Worm (Caenorhabditis elegans): ENCODE results near the gene ttr-26.

Gene ttr-26

DNA sequence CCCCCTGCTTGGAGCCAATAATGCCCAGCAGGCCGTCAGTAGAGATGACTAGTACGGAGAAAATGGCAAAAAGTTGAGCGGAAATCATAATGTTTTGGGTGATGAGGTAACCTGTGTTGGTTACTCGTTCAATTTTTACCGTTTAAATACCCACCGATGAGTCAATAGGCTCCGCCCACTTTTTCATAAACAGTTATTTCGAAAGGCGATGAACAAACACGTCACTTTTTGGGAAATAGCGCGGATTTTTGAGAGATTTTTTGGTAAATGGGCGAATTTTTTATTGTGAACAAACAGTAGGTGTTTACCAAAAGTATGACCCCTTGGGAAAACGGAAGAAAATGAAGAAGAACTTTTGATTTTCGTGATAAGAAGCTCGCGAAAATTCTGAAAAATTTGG, at the start of gene ttr-26:
Gene ttr-26, minus strand, starts transcription at position 101 of the 400 bp plus-strand sequence.
- TF ChIP-seq ztf-16 (tag; optimal IDR thresholded peaks at IDR 0.05) (no peak), nhr-11 (tag; optimal IDR thresholded peaks at IDR 0.05) (no peak), hlh-6 (tag; optimal IDR thresholded peaks at IDR 0.05) (no peak), ceh-9 (tag; optimal IDR thresholded peaks at IDR 0.05) (no peak), pqm-1 (tag; optimal IDR thresholded peaks at IDR 0.05) (no peak), pat-9 (tag; optimal IDR thresholded peaks at IDR 0.05) (no peak), C08G9.2 (tag; optimal IDR thresholded peaks at IDR 0.05) (no peak), ceh-18 (tag; optimal IDR thresholded peaks at IDR 0.05) (no peak), ttx-3 (tag; optimal IDR thresholded peaks at IDR 0.05) (no peak), ceh-30 (tag; optimal IDR thresholded peaks at IDR 0.05) (no peak), ahr-1 (tag; optimal IDR thresholded peaks at IDR 0.05) (no peak)

DNA sequence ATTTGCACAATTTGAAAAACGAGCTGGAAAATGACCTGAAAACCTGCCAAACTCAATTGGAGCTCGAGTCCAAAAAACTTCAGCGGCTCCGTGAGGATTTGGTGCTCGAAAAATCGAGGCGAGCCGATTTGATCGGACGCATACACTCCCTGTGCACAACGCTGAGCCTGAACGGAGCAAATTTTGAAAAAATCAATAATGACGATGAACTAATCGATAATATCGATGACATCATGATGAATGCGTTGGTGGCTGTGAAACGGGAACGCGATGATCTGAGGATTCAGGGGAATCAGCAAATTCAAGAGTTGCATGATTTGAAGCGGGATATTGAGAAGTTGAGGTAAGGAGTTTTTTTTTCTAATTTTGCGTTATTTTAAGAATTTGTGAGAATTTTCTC, 45.4 kb upstream of the ttr-26 start:
- no peak for TF ChIP-seq pat-9 (tag; optimal IDR thresholded peaks at IDR 0.05)
- TF ChIP-seq ceh-31 (tag; optimal IDR thresholded peaks at IDR 0.05): no peak
- TF ChIP-seq nfya-1 (tag; optimal IDR thresholded peaks at IDR 0.05): no peak
- no peak for TF ChIP-seq hlh-15 (tag; optimal IDR thresholded peaks at IDR 0.05)
- no peak for TF ChIP-seq zip-5 (tag; optimal IDR thresholded peaks at IDR 0.05)
- no peak for TF ChIP-seq ceh-2 (tag; optimal IDR thresholded peaks at IDR 0.05)
- no peak for TF ChIP-seq ref-2 (tag; optimal IDR thresholded peaks at IDR 0.05)
- TF ChIP-seq sox-2 (GFP tag; IDR thresholded peaks at IDR 0.05): no peak
- TF ChIP-seq eyg-1 (tag; optimal IDR thresholded peaks at IDR 0.05): no peak
- no peak for TF ChIP-seq lim-6 (tag; optimal IDR thresholded peaks at IDR 0.05)
- no peak for TF ChIP-seq fkh-10 (GFP tag; optimal IDR thresholded peaks at IDR 0.05)

DNA sequence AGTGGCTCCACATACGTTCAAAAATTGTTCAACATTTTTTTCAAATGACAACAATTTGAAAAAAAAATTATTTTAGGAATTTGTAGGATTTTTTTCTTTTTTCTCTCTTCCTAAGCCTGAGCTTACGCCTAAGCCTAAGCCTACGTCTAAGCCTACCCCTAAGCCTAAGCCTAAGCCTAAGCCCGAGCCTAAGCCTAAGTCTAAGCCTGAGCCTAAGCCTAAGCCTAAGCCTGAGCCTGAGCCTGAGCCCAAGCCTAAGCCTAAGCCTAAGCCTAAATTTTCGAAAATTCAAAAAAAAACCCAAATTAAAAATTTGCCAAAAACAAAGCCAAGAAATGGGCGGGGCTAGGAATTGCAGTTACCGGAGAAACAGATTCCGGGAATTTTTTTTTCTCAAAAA, 37.7 kb upstream of the ttr-26 start:
- TF ChIP-seq dve-1 (tag; optimal IDR thresholded peaks at IDR 0.05) (peak; percentile 16), hlh-13 (GFP tag; optimal IDR thresholded peaks at IDR 0.05) (no peak)

DNA sequence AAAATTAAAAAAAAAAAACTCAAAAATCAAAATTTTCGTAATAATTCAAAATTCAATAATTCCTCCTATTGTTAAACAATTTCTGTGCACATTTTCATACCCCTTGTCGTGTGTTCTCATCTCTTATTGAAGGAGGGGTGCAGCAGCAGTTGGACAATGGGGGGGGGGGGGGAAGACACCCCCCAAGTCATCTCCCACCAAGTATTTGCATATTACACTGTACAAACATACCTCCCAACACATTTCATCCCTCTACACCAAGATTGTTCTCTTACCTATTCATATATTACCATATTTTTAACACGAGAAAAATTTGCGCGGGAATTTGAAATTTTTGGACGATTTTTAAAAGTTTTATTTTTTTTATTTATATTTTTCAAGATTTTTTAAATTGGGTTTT, 36.2 kb upstream of the ttr-26 start:
- TF ChIP-seq pha-2 (tag; optimal IDR thresholded peaks at IDR 0.05): peak; percentile 79
- TF ChIP-seq nhr-11 (tag; optimal IDR thresholded peaks at IDR 0.05): no peak

DNA sequence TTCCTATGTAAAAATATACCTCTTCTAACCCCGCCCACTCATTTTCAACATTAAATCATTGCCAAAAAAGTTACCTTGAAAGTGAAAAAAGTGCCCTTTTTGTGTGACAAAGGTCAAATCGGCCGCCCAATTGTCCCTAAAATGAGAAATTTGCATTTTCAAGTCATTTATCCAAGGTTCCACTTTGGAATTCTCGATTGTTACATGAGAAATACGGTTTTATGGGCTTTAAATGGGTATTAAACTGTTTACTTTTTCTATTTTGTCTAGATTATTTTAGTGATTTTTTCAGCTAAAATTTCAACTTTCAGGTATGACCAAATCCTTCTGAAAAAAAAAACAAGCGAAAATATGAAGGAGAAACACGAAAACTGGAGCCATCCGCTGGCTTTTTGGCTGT, 32.4 kb upstream of the ttr-26 start, which contains the start of gene grdn-1:
Gene grdn-1, plus strand, starts transcription at position 301 of the 400 bp plus-strand sequence.
- TF ChIP-seq hlh-13 (GFP tag; optimal IDR thresholded peaks at IDR 0.05): no peak
- TF ChIP-seq ref-2 (tag; optimal IDR thresholded peaks at IDR 0.05): no peak
- no peak for TF ChIP-seq sox-2 (GFP tag; IDR thresholded peaks at IDR 0.05)
- TF ChIP-seq ceh-24 (tag; optimal IDR thresholded peaks at IDR 0.05): no peak
- no peak for TF ChIP-seq ama-1 (optimal IDR thresholded peaks at IDR 0.05)
- no peak for TF ChIP-seq lim-6 (tag; optimal IDR thresholded peaks at IDR 0.05)
- TF ChIP-seq hlh-15 (tag; optimal IDR thresholded peaks at IDR 0.05): no peak
- no peak for TF ChIP-seq ceh-31 (tag; optimal IDR thresholded peaks at IDR 0.05)
- no peak for TF ChIP-seq hlh-30 (tag; optimal IDR thresholded peaks at IDR 0.05; ENCODE audit: insufficient read depth)
- TF ChIP-seq eyg-1 (tag; optimal IDR thresholded peaks at IDR 0.05): no peak
- no peak for TF ChIP-seq pha-2 (tag; optimal IDR thresholded peaks at IDR 0.05)
- no peak for TF ChIP-seq ets-4 (tag; optimal IDR thresholded peaks at IDR 0.05)
- no peak for TF ChIP-seq lin-11 (tag; optimal IDR thresholded peaks at IDR 0.05)
- TF ChIP-seq K09A11.1 (tag; optimal IDR thresholded peaks at IDR 0.05; ENCODE audit: insufficient read depth): no peak
- TF ChIP-seq ceh-2 (tag; optimal IDR thresholded peaks at IDR 0.05): no peak
- no peak for TF ChIP-seq hlh-6 (tag; optimal IDR thresholded peaks at IDR 0.05)
- no peak for TF ChIP-seq dmd-4 (tag; optimal IDR thresholded peaks at IDR 0.05; ENCODE audit: borderline replicate concordance)
- TF ChIP-seq zip-5 (tag; optimal IDR thresholded peaks at IDR 0.05): no peak
- TF ChIP-seq sox-4 (tag; optimal IDR thresholded peaks at IDR 0.05): no peak
- TF ChIP-seq odd-2 (tag; optimal IDR thresholded peaks at IDR 0.05): no peak

DNA sequence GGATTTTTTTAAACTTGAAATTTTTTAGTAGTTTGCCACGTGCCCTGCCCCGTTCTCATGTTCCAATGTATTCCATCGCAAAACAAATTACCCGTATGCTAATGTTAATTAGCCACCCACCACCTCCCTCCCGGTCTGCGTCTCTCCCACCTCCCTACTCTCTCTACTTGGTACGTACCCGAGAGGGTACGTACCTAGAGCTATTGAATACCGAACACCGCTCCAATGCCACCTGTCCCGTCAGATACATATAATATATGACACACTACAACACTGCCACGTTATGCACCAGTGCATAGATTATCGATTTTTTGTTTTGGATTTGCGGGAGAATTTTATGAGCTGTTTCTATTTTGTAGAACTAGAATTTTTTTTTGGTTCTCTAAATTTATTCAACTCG, 29.5 kb upstream of the ttr-26 start:
- TF ChIP-seq ceh-31 (tag; optimal IDR thresholded peaks at IDR 0.05) (peak; percentile 71), ama-1 (optimal IDR thresholded peaks at IDR 0.05) (no peak), unc-55 (GFP tag; optimal IDR thresholded peaks at IDR 0.05) (peak; percentile 76), fax-1 (tag; optimal IDR thresholded peaks at IDR 0.05) (no peak), pqm-1 (tag; optimal IDR thresholded peaks at IDR 0.05) (no peak), npax-4 (tag; optimal IDR thresholded peaks at IDR 0.05) (no peak), ceh-48 (tag; optimal IDR thresholded peaks at IDR 0.05) (peak; percentile 61), C08G9.2 (tag; optimal IDR thresholded peaks at IDR 0.05) (no peak), ceh-30 (tag; optimal IDR thresholded peaks at IDR 0.05) (no peak), mec-3 (tag; optimal IDR thresholded peaks at IDR 0.05; ENCODE audit: borderline replicate concordance) (no peak), ceh-6 (GFP tag; optimal IDR thresholded peaks at IDR 0.05) (no peak), fkh-10 (GFP tag; optimal IDR thresholded peaks at IDR 0.05) (no peak), tbx-2 (tag; optimal IDR thresholded peaks at IDR 0.05) (peak; percentile 55), che-1 (tag; optimal IDR thresholded peaks at IDR 0.05) (no peak), tbx-7 (tag; optimal IDR thresholded peaks at IDR 0.05) (no peak), hlh-30 (tag; optimal IDR thresholded peaks at IDR 0.05; ENCODE audit: insufficient read depth) (peak; percentile 19)
